Worm (Caenorhabditis elegans): Measurements from ENCODE around the gene Y55D5A.3.

DNA sequence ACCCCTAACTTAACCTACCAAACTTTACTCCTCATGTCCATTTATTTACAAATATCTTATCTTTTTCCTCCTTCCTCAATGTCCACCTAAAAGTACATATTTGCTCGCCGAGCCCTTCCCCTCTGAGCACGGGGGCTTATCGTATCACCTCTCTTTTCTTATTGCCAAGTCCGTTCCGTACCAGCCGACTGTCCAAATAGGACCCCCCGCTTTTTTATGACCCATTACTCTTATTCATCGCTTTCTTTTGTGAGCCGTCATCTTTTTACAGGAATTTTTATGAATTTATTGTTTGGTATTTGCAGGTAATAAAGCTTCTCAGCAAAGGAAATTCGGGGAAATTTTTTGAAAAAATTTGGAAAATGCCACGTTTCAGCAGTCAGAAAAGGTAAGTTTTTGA is 6.5 kb upstream of the Y55D5A.3 start, which contains the start of gene Y55D5A.1:
- TF ChIP-seq unc-62 (GFP tag; optimal IDR thresholded peaks at IDR 0.05) (no peak), elt-3 (tag; optimal IDR thresholded peaks at IDR 0.05) (no peak), mep-1 (tag; optimal IDR thresholded peaks at IDR 0.05) (no peak)
